Worm (Caenorhabditis elegans) whole organism, dauer: Measurements from ENCODE around the gene math-8.
"Not testable (repeated sequence)": the region's sequence is repeated elsewhere in the genome, so short reads cannot be mapped to it uniquely, and the experiment has no call there.

Source experiments
- unc-62 ChIP-seq: sonication (generic microtip); optimal IDR thresholded peaks from 2 replicates; lab custom pipeline; 2017; ENCODE audit warnings: missing biosample characterization, missing genetic modification reagents, missing genetic modification characterization

Gene math-8

ce11 chrII:1886379-1886778, 2.6 kb downstream of the math-8 start, which contains the start of gene math-7:
Gene math-7, minus strand, starts transcription at chrII:1886479.
- no peak for TF ChIP-seq unc-62 (GFP tag; lab: Kevin White, UChicago)

- TF ChIP-seq unc-62 (GFP tag; lab: Kevin White, UChicago), result no peak
Observed at ce11 chrII:1884635-1885034, 4.3 kb downstream of the math-8 start, which contains the start of gene math-6. Gene math-6, minus strand, starts transcription at chrII:1884735.

- TF ChIP-seq unc-62 (GFP tag; lab: Kevin White, UChicago), result no peak
Observed at ce11 chrII:1882705-1883104, 6.3 kb downstream of the math-8 start, which contains the start of gene math-5. Gene math-5, minus strand, starts transcription at chrII:1882805.

DNA sequence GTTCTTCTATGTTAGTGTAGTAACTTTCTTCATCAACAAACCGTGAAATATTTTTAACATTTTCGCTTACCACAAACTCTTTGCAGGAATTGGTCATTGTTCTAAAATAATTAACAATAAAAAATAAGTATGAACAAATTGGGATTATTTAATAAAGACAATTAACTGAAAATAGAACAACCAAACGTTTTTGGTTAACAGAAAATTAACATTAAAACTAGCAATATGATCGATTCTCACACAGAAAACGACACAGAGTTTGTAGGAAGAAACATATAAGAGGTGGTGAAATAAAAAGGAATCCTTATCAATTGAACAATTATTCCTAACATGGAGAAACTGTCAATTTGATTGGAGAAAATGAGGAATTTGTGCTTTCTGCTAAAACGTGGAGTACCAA, 10.3 kb downstream of the math-8 start, which contains the start of gene math-16:
Gene math-16 (minus strand): TSS at position 101 of the 400 bp plus-strand sequence.
- TF ChIP-seq unc-62 (GFP tag; lab: Kevin White, UChicago), result no peak

DNA sequence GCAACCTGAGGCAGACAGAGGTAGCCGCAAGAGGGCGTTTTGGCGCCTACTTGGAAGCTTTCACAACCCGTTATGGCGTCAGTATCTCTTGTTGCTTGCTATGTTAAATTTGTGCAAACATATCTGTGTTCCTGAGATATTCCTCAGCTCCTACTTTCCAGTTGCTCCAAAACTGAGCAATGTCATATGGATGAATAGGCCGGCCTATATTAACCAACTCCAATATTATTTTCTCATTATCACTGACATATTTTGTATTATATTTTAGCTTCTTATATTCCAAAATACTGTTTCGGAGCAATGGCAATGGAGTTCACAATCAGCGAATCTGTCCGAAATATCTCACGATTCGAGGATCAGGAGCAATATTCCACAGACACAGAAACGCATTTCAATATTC, 13.3 kb downstream of the math-8 start, which contains the start of gene math-13:
Gene math-13 (plus strand): TSS at position 301 of the 400 bp plus-strand sequence.
- TF ChIP-seq unc-62 (GFP tag; lab: Kevin White, UChicago), result no peak

ce11 chrII:1870875-1871592, 17.9 kb downstream of the math-8 start, which contains the start of gene math-10:
Gene math-10, plus strand, starts transcription at chrII:1871542.
- no peak for TF ChIP-seq unc-62 (GFP tag; lab: Kevin White, UChicago)

- TF ChIP-seq unc-62 (GFP tag; lab: Kevin White, UChicago), result no peak
Observed at ce11 chrII:1869120-1869519, 19.9 kb downstream of the math-8 start, which contains the start of gene math-14. Gene math-14, plus strand, starts transcription at chrII:1869420.

DNA sequence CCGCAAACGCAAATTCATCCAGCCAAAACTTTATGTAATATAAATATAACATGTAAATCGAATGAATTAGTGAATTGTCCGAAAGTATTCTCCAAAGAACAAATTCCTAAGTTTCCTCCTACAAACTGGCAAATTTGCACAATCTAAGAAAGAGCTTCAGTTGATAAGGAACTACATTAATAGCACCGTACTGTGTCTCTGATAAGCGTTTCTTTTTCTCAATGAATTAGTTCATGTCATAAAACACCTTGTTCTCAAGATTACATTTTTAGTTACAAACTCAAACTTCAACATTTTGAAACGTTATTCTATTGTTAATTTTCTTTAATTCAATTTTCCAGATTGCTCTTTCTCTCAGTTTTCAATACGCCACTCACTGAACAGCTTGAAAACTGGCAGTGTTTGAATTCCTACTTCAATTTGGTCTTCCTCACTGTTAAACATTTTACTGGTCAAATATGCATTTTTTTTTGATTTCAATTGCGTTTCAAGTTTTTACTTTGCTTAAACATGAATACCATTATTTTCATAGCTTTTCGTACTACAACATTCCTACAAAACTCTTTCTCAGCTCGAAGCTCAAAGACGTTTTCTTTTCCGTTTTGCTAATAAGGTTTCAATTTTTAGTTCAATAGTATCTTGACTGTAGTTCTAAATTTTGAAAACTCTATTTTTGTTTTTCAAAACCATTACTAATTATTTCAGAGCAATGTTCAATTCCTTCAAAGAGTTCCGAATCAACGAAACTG, 23.1 kb downstream of the math-8 start, which contains the start of gene math-15:
Gene math-15 (plus strand): TSS at position 699 of the 749 bp plus-strand sequence.
- no peak for TF ChIP-seq unc-62 (GFP tag; lab: Kevin White, UChicago)

- no peak for TF ChIP-seq unc-62 (GFP tag; lab: Kevin White, UChicago)
Observed at ce11 chrII:1864278-1864677, 24.7 kb downstream of the math-8 start, which contains the start of gene C16C4.17. Gene C16C4.17, plus strand, starts transcription at chrII:1864578.

ce11 chrII:1862334-1862733, 26.6 kb downstream of the math-8 start, which contains the start of gene fbxb-98:
Gene fbxb-98, plus strand, starts transcription at chrII:1862634.
- not testable (repeated sequence) for TF ChIP-seq unc-62 (GFP tag; lab: Kevin White, UChicago)

ce11 chrII:1861285-1861793, 27.6 kb downstream of the math-8 start, which contains the start of gene C16C4.18:
Gene C16C4.18, minus strand, starts transcription at chrII:1861335.
- TF ChIP-seq unc-62 (GFP tag; lab: Kevin White, UChicago), result not testable (repeated sequence)

DNA sequence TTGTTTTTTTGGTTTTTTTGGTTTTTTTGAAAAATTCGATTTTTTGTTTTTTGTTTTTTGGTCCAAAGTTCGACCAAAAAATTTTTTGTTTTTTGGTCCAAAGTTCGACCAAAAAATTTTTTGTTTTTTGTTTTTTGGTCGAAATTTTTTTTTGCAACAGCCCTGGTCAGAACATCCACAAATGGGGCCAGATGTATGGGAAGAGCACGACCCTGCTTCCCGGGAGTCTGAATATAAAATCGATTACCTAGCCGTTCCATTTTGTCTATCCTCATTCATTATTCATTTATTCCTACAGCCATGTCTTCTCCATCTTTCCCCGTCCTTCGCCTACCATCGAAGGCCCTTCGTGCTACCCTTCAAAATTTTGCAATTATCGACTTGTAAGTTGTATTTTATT, 34.9 kb downstream of the math-8 start, which contains the start of gene fbxb-95:
Gene fbxb-95 (plus strand): TSS at position 301 of the 400 bp plus-strand sequence.
- TF ChIP-seq unc-62 (GFP tag; lab: Kevin White, UChicago), result not testable (repeated sequence)

ce11 chrII:1852503-1852902, 36.5 kb downstream of the math-8 start, which contains the start of gene C52E2.2:
Gene C52E2.2, plus strand, starts transcription at chrII:1852803.
- TF ChIP-seq unc-62 (GFP tag; lab: Kevin White, UChicago), result no peak

DNA sequence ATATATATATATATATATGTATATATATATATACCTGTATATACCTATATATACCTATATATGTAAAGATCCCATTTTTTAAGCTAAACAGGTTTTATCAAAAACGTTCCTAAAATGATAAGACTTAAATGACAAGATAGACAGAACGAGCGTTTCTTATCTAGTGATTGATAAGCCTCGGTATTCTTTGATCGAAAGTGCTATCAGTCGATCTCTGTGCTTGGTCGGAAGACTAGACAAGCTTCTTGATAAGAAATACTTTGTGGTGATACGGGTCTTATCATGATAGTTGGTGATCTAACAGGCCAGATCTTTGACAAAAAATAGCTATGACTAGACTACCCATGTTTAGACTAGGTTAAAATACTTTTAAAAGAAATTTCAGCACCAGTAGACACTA, 37.3 kb downstream of the math-8 start:
- no peak for TF ChIP-seq unc-62 (GFP tag; lab: Kevin White, UChicago)

- no peak for TF ChIP-seq unc-62 (GFP tag; lab: Kevin White, UChicago)
Observed at ce11 chrII:1850840-1851294, 38.1 kb downstream of the math-8 start, which contains the start of gene C52E2.3. Gene C52E2.3, plus strand, starts transcription at chrII:1851244.
